Worm (Caenorhabditis elegans) whole organism, L4 larva: Measurements from ENCODE around the gene vps-53.
A peak's percentile ranks its signal among the peaks of the same experiment; 100 is the strongest.

Experiments
- F26F4.8 ChIP-seq: fragments of 200-800 bp; sonication (Bioruptor generic); conservative IDR thresholded peaks from 2 replicates; pipeline ENCODE4 v1.3.6; 2022; ENCODE audit warnings: missing genetic modification characterization, missing compliant biosample characterization
- F37D6.2 ChIP-seq: sonication (generic microtip); optimal IDR thresholded peaks from 2 replicates; lab custom pipeline; 2016; ENCODE audit warnings: mild to moderate bottlenecking, missing genetic modification characterization, missing compliant biosample characterization
- F49E8.2 ChIP-seq: sonication (generic microtip); optimal IDR thresholded peaks from 2 replicates; lab custom pipeline; 2016; ENCODE audit warnings: missing compliant biosample characterization, mild to moderate bottlenecking, missing genetic modification characterization, borderline replicate concordance
- Y75B8A.6 ChIP-seq: fragments of 200-800 bp; sonication (Bioruptor generic); IDR thresholded peaks from 2 replicates; pipeline ENCODE4 v1.3.6; 2022; ENCODE audit warnings: missing genetic modification reagents, missing genetic modification characterization, missing compliant biosample characterization
- aly-2 ChIP-seq: sonication (generic microtip); optimal IDR thresholded peaks from 2 replicates; lab custom pipeline; 2018; ENCODE audit warnings: missing biosample characterization, missing genetic modification characterization
- attf-4 ChIP-seq: sonication (generic microtip); optimal IDR thresholded peaks from 3 replicates; lab custom pipeline; 2017; ENCODE audit warnings: missing biosample characterization, missing genetic modification characterization
- ceh-28 ChIP-seq: fragments of 150-350 bp; optimal IDR thresholded peaks from 2 replicates; lab custom pipeline; 2014; ENCODE audit warnings: missing biosample characterization, missing genetic modification reagents, missing genetic modification characterization
- cey-2 ChIP-seq: sonication (generic microtip); optimal IDR thresholded peaks from 3 replicates; lab custom pipeline; 2017; ENCODE audit warnings: missing genetic modification characterization, mild to moderate bottlenecking, missing compliant biosample characterization, antibody characterized with exemption, borderline replicate concordance; ENCODE audit not compliant: insufficient read depth
- ctbp-1 ChIP-seq: fragments of 200-800 bp; sonication (Bioruptor generic); IDR thresholded peaks from 2 replicates; pipeline ENCODE4 v1.3.6; 2022; ENCODE audit warnings: missing genetic modification reagents, missing genetic modification characterization, missing compliant biosample characterization
- daf-12 ChIP-seq: fragments of 150-350 bp; optimal IDR thresholded peaks from 2 replicates; lab custom pipeline; 2014; ENCODE audit warnings: missing biosample characterization, missing genetic modification reagents, missing genetic modification characterization
- dmd-6 ChIP-seq: fragments of 200-800 bp; sonication (Bioruptor generic); IDR thresholded peaks from 2 replicates; pipeline ENCODE4 v1.3.6; 2022; ENCODE audit warnings: missing genetic modification reagents, missing genetic modification characterization, missing compliant biosample characterization
- dmd-8 ChIP-seq: fragments of 200-800 bp; sonication (Bioruptor generic); IDR thresholded peaks from 2 replicates; pipeline ENCODE4 v1.3.6; 2022; ENCODE audit warnings: missing genetic modification characterization, missing compliant biosample characterization
- dve-1 ChIP-seq: sonication (generic microtip); optimal IDR thresholded peaks from 2 replicates; lab custom pipeline; 2017; ENCODE audit warnings: antibody characterized with exemption, mild to moderate bottlenecking, missing genetic modification characterization, missing compliant biosample characterization; ENCODE audit not compliant: insufficient read depth
- egl-27 ChIP-seq: sonication (generic microtip); optimal IDR thresholded peaks from 3 replicates; lab custom pipeline; 2017; ENCODE audit warnings: missing biosample characterization, missing genetic modification reagents, missing genetic modification characterization
- egl-43 ChIP-seq: fragments of 200-800 bp; sonication (Bioruptor generic); IDR thresholded peaks from 2 replicates; pipeline ENCODE4 v1.3.6; 2022; ENCODE audit warnings: missing genetic modification reagents, missing genetic modification characterization, missing compliant biosample characterization
- fos-1 ChIP-seq: fragments of 150-350 bp; optimal IDR thresholded peaks from 2 replicates; lab custom pipeline; 2014; ENCODE audit warnings: missing biosample characterization, missing genetic modification characterization
- gei-8 ChIP-seq: fragments of 200-800 bp; sonication (Bioruptor generic); optimal IDR thresholded peaks from 2 replicates; lab custom pipeline; 2018; ENCODE audit warnings: mild to moderate bottlenecking, missing genetic modification characterization, missing compliant biosample characterization
- hif-1 ChIP-seq, 2 experiments: sonication (generic microtip); optimal IDR thresholded peaks; 2 replicates each; lab custom pipeline; 2016 to 2017; ENCODE audit warnings: missing compliant biosample characterization in 2 of 2, missing genetic modification characterization in 2 of 2, missing genetic modification reagents in 2 of 2, missing genotype in 2 of 2, mild to moderate bottlenecking in 1 of 2
- hlh-11 ChIP-seq: fragments of 200-800 bp; sonication (Bioruptor generic); optimal IDR thresholded peaks from 2 replicates; lab custom pipeline; 2018; ENCODE audit warnings: mild to moderate bottlenecking, missing genetic modification characterization, missing compliant biosample characterization
- hmg-1.1 ChIP-seq: fragments of 200-800 bp; sonication (Bioruptor generic); IDR thresholded peaks from 2 replicates; pipeline ENCODE4 v1.3.6; 2022; ENCODE audit warnings: missing genetic modification reagents, missing genetic modification characterization, missing compliant biosample characterization
- lin-1 ChIP-seq: fragments of 200-800 bp; sonication (Bioruptor generic); IDR thresholded peaks from 2 replicates; pipeline ENCODE4 v1.3.6; 2022; ENCODE audit warnings: missing genetic modification reagents, missing genetic modification characterization, missing compliant biosample characterization
- lin-29 ChIP-seq: fragments of 200-800 bp; sonication (Bioruptor generic); IDR thresholded peaks from 2 replicates; pipeline ENCODE4 v1.3.6; 2022; ENCODE audit warnings: missing genetic modification reagents, missing genetic modification characterization, missing compliant biosample characterization
- lin-38 ChIP-seq: fragments of 200-800 bp; sonication (Bioruptor generic); IDR thresholded peaks from 2 replicates; pipeline ENCODE4 v1.3.6; 2022; ENCODE audit warnings: missing genetic modification reagents, missing genetic modification characterization, missing compliant biosample characterization
- lsy-2 ChIP-seq, 2 experiments: fragments of 150-350 bp in 1 of 2; sonication (generic microtip) in 1 of 2; optimal IDR thresholded peaks; 2 replicates each; lab custom pipeline; 2014 to 2017; ENCODE audit warnings: missing biosample characterization in 2 of 2, missing genetic modification characterization in 2 of 2
- madf-5 ChIP-seq, 2 experiments: fragments of 200-800 bp; sonication (Bioruptor generic); IDR thresholded peaks; 2 replicates each; pipeline ENCODE4 v1.3.6; 2022; ENCODE audit warnings: missing compliant biosample characterization in 2 of 2, missing genetic modification characterization in 2 of 2
- madf-9 ChIP-seq: fragments of 200-800 bp; sonication (Bioruptor generic); conservative IDR thresholded peaks from 2 replicates; pipeline ENCODE4 v1.3.6; 2022; ENCODE audit warnings: missing genetic modification reagents, missing genetic modification characterization, missing compliant biosample characterization
- mdl-1 ChIP-seq, 2 experiments: fragments of 150-350 bp in 1 of 2; sonication (generic microtip) in 1 of 2; optimal IDR thresholded peaks; 2 replicates each; lab custom pipeline; 2014 to 2017; ENCODE audit warnings: missing biosample characterization in 2 of 2, missing genetic modification characterization in 2 of 2
- mep-1 ChIP-seq: fragments of 150-350 bp; sonication (generic microtip); optimal IDR thresholded peaks from 3 replicates; lab custom pipeline; 2014; ENCODE audit warnings: missing biosample characterization, missing genetic modification characterization
- mes-2 ChIP-seq: sonication (generic microtip); optimal IDR thresholded peaks from 2 replicates; lab custom pipeline; 2016; ENCODE audit warnings: missing genotype, mild to moderate bottlenecking, missing genetic modification characterization, missing compliant biosample characterization; ENCODE audit not compliant: poor library complexity, severe bottlenecking
- mxl-2 ChIP-seq: fragments of 200-800 bp; sonication (Bioruptor generic); conservative IDR thresholded peaks from 2 replicates; pipeline ENCODE4 v1.3.6; 2022; ENCODE audit warnings: missing genetic modification reagents, missing genetic modification characterization, missing compliant biosample characterization
- mxl-3 ChIP-seq: fragments of 200-800 bp; sonication (Bioruptor generic); optimal IDR thresholded peaks from 2 replicates; lab custom pipeline; 2018; ENCODE audit warnings: mild to moderate bottlenecking, missing genetic modification characterization, missing compliant biosample characterization
- nhr-102 ChIP-seq: sonication (generic microtip); optimal IDR thresholded peaks from 2 replicates; lab custom pipeline; 2016; ENCODE audit warnings: mild to moderate bottlenecking, missing genetic modification characterization, moderate library complexity, missing compliant biosample characterization
- nhr-11 ChIP-seq: fragments of 150-350 bp; optimal IDR thresholded peaks from 2 replicates; lab custom pipeline; 2014; ENCODE audit warnings: missing biosample characterization, missing genetic modification characterization
- nhr-25 ChIP-seq: sonication (generic microtip); optimal IDR thresholded peaks from 2 replicates; lab custom pipeline; 2017; ENCODE audit warnings: missing genetic modification characterization, mild to moderate bottlenecking, missing compliant biosample characterization, antibody characterized with exemption, moderate library complexity, borderline replicate concordance; ENCODE audit not compliant: insufficient read depth
- nhr-28 ChIP-seq: fragments of 150-350 bp; optimal IDR thresholded peaks from 2 replicates; lab custom pipeline; 2014; ENCODE audit warnings: missing biosample characterization, missing genetic modification characterization
- nhr-41 ChIP-seq: fragments of 200-800 bp; sonication (Bioruptor generic); IDR thresholded peaks from 2 replicates; pipeline ENCODE4 v1.3.6; 2022; ENCODE audit warnings: missing genetic modification reagents, missing genetic modification characterization, missing compliant biosample characterization
- nhr-48 ChIP-seq: sonication (generic microtip); optimal IDR thresholded peaks from 2 replicates; lab custom pipeline; 2016; ENCODE audit warnings: mild to moderate bottlenecking, missing genetic modification characterization, missing compliant biosample characterization
- pha-4 ChIP-seq, 2 experiments: fragments of 150-350 bp in 1 of 2; fragments of 200-800 bp in 1 of 2; sonication (Bioruptor generic) in 1 of 2; IDR thresholded peaks in 1 of 2; optimal IDR thresholded peaks in 1 of 2; 2 replicates each; pipeline versions ENCODE4 v1.3.6 to Lab custom; 2014 to 2022; ENCODE audit warnings: missing genetic modification characterization in 2 of 2, missing genetic modification reagents in 2 of 2, missing biosample characterization in 1 of 2, missing compliant biosample characterization in 1 of 2
- sdz-12 ChIP-seq: fragments of 200-800 bp; sonication (Bioruptor generic); optimal IDR thresholded peaks from 2 replicates; lab custom pipeline; 2018; ENCODE audit warnings: mild to moderate bottlenecking, missing genetic modification characterization, missing compliant biosample characterization
- set-16 ChIP-seq: fragments of 200-800 bp; sonication (Bioruptor generic); IDR thresholded peaks from 2 replicates; pipeline ENCODE4 v1.3.6; 2022; ENCODE audit warnings: missing genetic modification reagents, missing genetic modification characterization, missing compliant biosample characterization
- spr-1 ChIP-seq: sonication (generic microtip); optimal IDR thresholded peaks from 2 replicates; lab custom pipeline; 2016; ENCODE audit warnings: mild to moderate bottlenecking, missing genetic modification characterization, missing compliant biosample characterization
- tag-97 ChIP-seq: fragments of 200-800 bp; sonication (Bioruptor generic); IDR thresholded peaks from 2 replicates; pipeline ENCODE4 v1.3.6; 2022; ENCODE audit warnings: missing genetic modification characterization, missing compliant biosample characterization
- zag-1 ChIP-seq: fragments of 150-350 bp; optimal IDR thresholded peaks from 2 replicates; lab custom pipeline; 2014; ENCODE audit warnings: missing biosample characterization, missing genetic modification characterization
- zip-11 ChIP-seq: fragments of 200-800 bp; sonication (Bioruptor generic); IDR thresholded peaks from 2 replicates; pipeline ENCODE4 v1.3.6; 2022; ENCODE audit warnings: missing genetic modification characterization, missing compliant biosample characterization
- ztf-7 ChIP-seq: fragments of 150-350 bp; optimal IDR thresholded peaks from 2 replicates; lab custom pipeline; 2014; ENCODE audit warnings: missing biosample characterization, missing genetic modification characterization

Gene vps-53

ce11 chrIII:9780254-9780653 is 22.9 kb upstream of the vps-53 start, which contains the start of gene sqv-3:
Gene sqv-3 (minus strand): TSS chrIII:9780354.
- no peak for TF ChIP-seq nhr-102
- TF ChIP-seq mxl-3 (GFP tag; lab: Kevin White, UChicago): no peak
- no peak for TF ChIP-seq egl-43 (GFP tag; lab: Robert Waterston, UW)
- TF ChIP-seq zip-11 (GFP tag; lab: Robert Waterston, UW): no peak
- no peak for TF ChIP-seq F26F4.8 (GFP tag; lab: Robert Waterston, UW)
- no peak for TF ChIP-seq attf-4
- no peak for TF ChIP-seq fos-1 (tag; lab: Kevin White, UChicago)
- TF ChIP-seq lsy-2 (tag; optimal IDR thresholded peaks at IDR 0.05; lab: Kevin White, UChicago): no peak
- no peak for TF ChIP-seq madf-9 (GFP tag; lab: Robert Waterston, UW)
- no peak for TF ChIP-seq mdl-1 (tag; optimal IDR thresholded peaks at IDR 0.05; lab: Kevin White, UChicago)
- no peak for TF ChIP-seq ztf-7
- TF ChIP-seq tag-97 (GFP tag; lab: Robert Waterston, UW): no peak
- no peak for TF ChIP-seq mep-1 (tag; lab: Kevin White, UChicago)

ce11 chrIII:9779080-9779479 is 21.8 kb upstream of the vps-53 start:
- no peak for TF ChIP-seq Y75B8A.6 (GFP tag; lab: Robert Waterston, UW)
- peak; percentile 32; the same call in 1 of the 2 replicates for TF ChIP-seq lin-38

- TF ChIP-seq F37D6.2 (tag; lab: Kevin White, UChicago): no peak
- peak; percentile 10 for TF ChIP-seq dve-1 (tag; lab: Kevin White, UChicago)
- TF ChIP-seq nhr-102: no peak
- no peak for TF ChIP-seq nhr-48 (tag; lab: Kevin White, UChicago)
- 0 out of 2 replicates have a peak, but pooled peaks have one; percentile 18 for TF ChIP-seq hmg-1.1 (GFP tag; lab: Robert Waterston, UW)
- no peak for TF ChIP-seq dmd-6
- TF ChIP-seq mxl-2 (GFP tag; lab: Robert Waterston, UW): no peak
- no peak for TF ChIP-seq dmd-8 (GFP tag; lab: Robert Waterston, UW)
- no peak for TF ChIP-seq madf-5 (GFP tag; IDR thresholded peaks at IDR 0.05; lab: Robert Waterston, UW)
- TF ChIP-seq daf-12 (tag; lab: Kevin White, UChicago): no peak
- no peak for TF ChIP-seq F49E8.2 (tag; lab: Kevin White, UChicago)
- TF ChIP-seq nhr-25 (tag; lab: Kevin White, UChicago): no peak
- no peak for TF ChIP-seq pha-4 (GFP tag; IDR thresholded peaks at IDR 0.05; lab: Robert Waterston, UW)
- TF ChIP-seq pha-4 (tag; optimal IDR thresholded peaks at IDR 0.05; lab: Kevin White, UChicago): no peak
- TF ChIP-seq nhr-41 (GFP tag; lab: Robert Waterston, UW): no peak
- no peak for TF ChIP-seq aly-2
- TF ChIP-seq F26F4.8 (GFP tag; lab: Robert Waterston, UW): no peak
- TF ChIP-seq nhr-28: peak; percentile 4
- TF ChIP-seq hif-1 (tag; optimal IDR thresholded peaks at IDR 0.05; lab: Kevin White, UChicago): no peak
- TF ChIP-seq set-16: no peak
- no peak for TF ChIP-seq nhr-11 (tag; lab: Kevin White, UChicago)
- no peak for TF ChIP-seq lin-1 (GFP tag; lab: Robert Waterston, UW)
- no peak for TF ChIP-seq ceh-28 (tag; lab: Kevin White, UChicago)
- peak; percentile 4 for TF ChIP-seq hlh-11
- TF ChIP-seq ctbp-1: no peak
- no peak for TF ChIP-seq lin-29
- TF ChIP-seq mes-2 (tag; lab: Kevin White, UChicago): peak; percentile 22
- no peak for TF ChIP-seq egl-27 (tag; lab: Kevin White, UChicago)
- no peak for TF ChIP-seq zip-11 (GFP tag; lab: Robert Waterston, UW)
- TF ChIP-seq gei-8: no peak
- TF ChIP-seq sdz-12 (GFP tag; lab: Kevin White, UChicago): no peak
- TF ChIP-seq cey-2 (tag; lab: Kevin White, UChicago): no peak
- no peak for TF ChIP-seq spr-1 (tag; lab: Kevin White, UChicago)
- TF ChIP-seq zag-1 (tag; lab: Kevin White, UChicago): no peak
- TF ChIP-seq mep-1 (tag; lab: Kevin White, UChicago): peak; percentile 7
Observed at ce11 chrIII:9776323-9776722, 19.0 kb upstream of the vps-53 start, which contains the start of gene usp-46. Gene usp-46 (plus strand): TSS chrIII:9776623.
